Worm (Caenorhabditis elegans): ENCODE data around the gene srsx-19.

srsx-19 gene

ce11 chrV:13909400-13909799 is 21.9 kb downstream of the srsx-19 start, which contains the start of gene C06B3.7 (continued):
- no peak for TF ChIP-seq nfya-1 (tag; optimal IDR thresholded peaks at IDR 0.05; ENCODE audit: borderline replicate concordance, insufficient read depth)
- TF ChIP-seq nhr-80 (tag; optimal IDR thresholded peaks at IDR 0.05), result peak; percentile 83
- TF ChIP-seq nfyb-1 (GFP tag; IDR thresholded peaks at IDR 0.05), result peak; percentile 46; the same call in 1 of the 2 replicates
- TF ChIP-seq snpc-3.4 (tag; optimal IDR thresholded peaks at IDR 0.05), result no peak
- TF ChIP-seq F57A8.1 (GFP tag; optimal IDR thresholded peaks at IDR 0.05), result no peak
- peak; percentile 14 for TF ChIP-seq F23B12.7 (tag; optimal IDR thresholded peaks at IDR 0.05; ENCODE audit: insufficient read depth)
- TF ChIP-seq dpl-1 (GFP tag; optimal IDR thresholded peaks at IDR 0.05), result no peak
- TF ChIP-seq snpc-4 (GFP tag; optimal IDR thresholded peaks at IDR 0.05), result no peak
- peak in 2 of 4 experiments; percentile 1 to 51 for TF ChIP-seq snpc-4 (tag; optimal IDR thresholded peaks at IDR 0.05)
- peak; percentile 55 for TF ChIP-seq tbp1 (GFP tag; optimal IDR thresholded peaks at IDR 0.05)
- TF ChIP-seq C17E4.6 (GFP tag; IDR thresholded peaks at IDR 0.05), result no peak
- TF ChIP-seq athp-1 (tag; optimal IDR thresholded peaks at IDR 0.05), result no peak
- TF ChIP-seq B0019.2 (GFP tag; conservative IDR thresholded peaks at IDR 0.05), result no peak
- no peak for TF ChIP-seq C06A6.2 (GFP tag; conservative IDR thresholded peaks at IDR 0.05)
- TF ChIP-seq attf-5 (GFP tag; optimal IDR thresholded peaks at IDR 0.05), result peak; percentile 72
- peak; percentile 91 for TF ChIP-seq pha-4 (tag; optimal IDR thresholded peaks at IDR 0.05)
- TF ChIP-seq nhr-120 (GFP tag; IDR thresholded peaks at IDR 0.05), result no peak
- TF ChIP-seq atf-7 (tag; optimal IDR thresholded peaks at IDR 0.05), result peak; percentile 96
- no peak for TF ChIP-seq lin-54 (GFP tag; optimal IDR thresholded peaks at IDR 0.05)
- TF ChIP-seq nhr-90 (tag; optimal IDR thresholded peaks at IDR 0.05), result no peak
- 0 out of 2 replicates have a peak, but pooled peaks have one; percentile 2 for TF ChIP-seq madf-3 (GFP tag; IDR thresholded peaks at IDR 0.05)
- no peak for TF ChIP-seq ceh-91 (GFP tag; IDR thresholded peaks at IDR 0.05)
- no peak for TF ChIP-seq akir-1 (GFP tag; optimal IDR thresholded peaks at IDR 0.05)
- no peak for TF ChIP-seq ceh-100 (GFP tag; IDR thresholded peaks at IDR 0.05)
- TF ChIP-seq bed-1 (GFP tag; IDR thresholded peaks at IDR 0.05), result no peak
- peak; percentile 45; the same call in 1 of the 2 replicates for TF ChIP-seq K11D2.4 (GFP tag; IDR thresholded peaks at IDR 0.05)
- 0 out of 2 replicates have a peak, but pooled peaks have one; percentile 8 for TF ChIP-seq rcor-1 (GFP tag; IDR thresholded peaks at IDR 0.05)
- TF ChIP-seq efl-1 (GFP tag; optimal IDR thresholded peaks at IDR 0.05), result no peak
- TF ChIP-seq ceh-40 (GFP tag; IDR thresholded peaks at IDR 0.05), result no peak
- TF ChIP-seq F33H1.4 (GFP tag; IDR thresholded peaks at IDR 0.05), result no peak
- TF ChIP-seq B0336.3 (GFP tag; IDR thresholded peaks at IDR 0.05), result no peak
- TF ChIP-seq nhr-179 (tag; optimal IDR thresholded peaks at IDR 0.05), result no peak
- no peak for TF ChIP-seq ztf-28 (GFP tag; IDR thresholded peaks at IDR 0.05)
- no peak for TF ChIP-seq hsf-1 (GFP tag; IDR thresholded peaks at IDR 0.05)
- no peak for TF ChIP-seq F37B4.10 (GFP tag; IDR thresholded peaks at IDR 0.05)
- TF ChIP-seq ztf-6 (GFP tag; IDR thresholded peaks at IDR 0.05), result no peak
- 0 out of 2 replicates have a peak, but pooled peaks have one; percentile 27 for TF ChIP-seq mcd-1 (GFP tag; IDR thresholded peaks at IDR 0.05)
- TF ChIP-seq lir-1 (GFP tag; conservative IDR thresholded peaks at IDR 0.05), result peak; percentile 34; the same call in 1 of the 2 replicates
- TF ChIP-seq lin-26 (GFP tag; IDR thresholded peaks at IDR 0.05), result no peak
- no peak for TF ChIP-seq nfya-2 (GFP tag; IDR thresholded peaks at IDR 0.05)
- no peak for TF ChIP-seq ets-4 (GFP tag; optimal IDR thresholded peaks at IDR 0.05)
- no peak for TF ChIP-seq lsl-1 (GFP tag; optimal IDR thresholded peaks at IDR 0.05)
- TF ChIP-seq zim-3 (tag; optimal IDR thresholded peaks at IDR 0.05), result no peak
- no peak for TF ChIP-seq F57C9.4 (tag; optimal IDR thresholded peaks at IDR 0.05)
- peak; percentile 65 for TF ChIP-seq K12H6.12 (tag; optimal IDR thresholded peaks at IDR 0.05)
- no peak for TF ChIP-seq hrde-1 (tag; optimal IDR thresholded peaks at IDR 0.05; ENCODE audit: borderline replicate concordance)
- no peak for TF ChIP-seq snpc-1.1 (tag; optimal IDR thresholded peaks at IDR 0.05; ENCODE audit: insufficient read depth)
- peak in 1 of 2 experiments; percentile 47 for TF ChIP-seq let-607 (tag; optimal IDR thresholded peaks at IDR 0.05)
